Worm (Caenorhabditis elegans) whole organism, L1 larva: Measurements from ENCODE around the gene ccch-1.
A peak's percentile ranks its signal among the peaks of the same experiment; 100 is the strongest.

ENCODE experiments used
- C34B4.2 ChIP-seq: sonication (generic microtip); optimal IDR thresholded peaks from 2 replicates; lab custom pipeline; 2017; ENCODE audit warnings: mild to moderate bottlenecking, missing genetic modification characterization, missing compliant biosample characterization
- F16B12.6 ChIP-seq: fragments of 150-350 bp; optimal IDR thresholded peaks from 2 replicates; lab custom pipeline; 2014; ENCODE audit warnings: missing biosample characterization, missing genetic modification characterization
- Y116A8C.19 ChIP-seq: sonication (generic microtip); optimal IDR thresholded peaks from 2 replicates; lab custom pipeline; 2016; ENCODE audit warnings: missing compliant biosample characterization, missing genetic modification characterization, borderline replicate concordance
- aha-1 ChIP-seq: fragments of 150-350 bp; optimal IDR thresholded peaks from 2 replicates; lab custom pipeline; 2014; ENCODE audit warnings: missing biosample characterization, missing genetic modification characterization
- aly-2 ChIP-seq: fragments of 150-350 bp; optimal IDR thresholded peaks from 2 replicates; lab custom pipeline; 2014; ENCODE audit warnings: missing biosample characterization, missing genetic modification characterization
- ceh-8 ChIP-seq: fragments of 200-800 bp; sonication (Bioruptor generic); optimal IDR thresholded peaks from 2 replicates; lab custom pipeline; 2018; ENCODE audit warnings: mild to moderate bottlenecking, missing genetic modification characterization, moderate library complexity, missing compliant biosample characterization
- ceh-82 ChIP-seq, 3 experiments: fragments of 150-350 bp in 1 of 3; sonication (generic microtip) in 2 of 3; optimal IDR thresholded peaks; 2 replicates each; lab custom pipeline; 2014 to 2017; ENCODE audit warnings: missing biosample characterization in 3 of 3, missing genetic modification characterization in 3 of 3
- dpl-1 ChIP-seq, 3 experiments: fragments of 150-350 bp in 2 of 3; sonication (generic microtip) in 1 of 3; optimal IDR thresholded peaks; 2 replicates each; lab custom pipeline; 2014 to 2017; ENCODE audit warnings: missing biosample characterization in 3 of 3, missing genetic modification characterization in 3 of 3, missing genetic modification reagents in 3 of 3
- dsc-1 ChIP-seq: sonication (generic microtip); optimal IDR thresholded peaks from 2 replicates; lab custom pipeline; 2016; ENCODE audit warnings: mild to moderate bottlenecking, missing genetic modification characterization, missing compliant biosample characterization
- efl-1 ChIP-seq, 4 experiments: fragments of 150-350 bp; optimal IDR thresholded peaks in 3 of 4; peaks in 1 of 4; 1 replicate in 1 of 4; 2 replicates in 3 of 4; lab custom pipeline; 2014; ENCODE audit warnings: missing biosample characterization in 2 of 4, missing genetic modification characterization in 2 of 4, missing genetic modification reagents in 2 of 4
- efl-3 ChIP-seq: fragments of 200-800 bp; sonication (Bioruptor generic); optimal IDR thresholded peaks from 2 replicates; lab custom pipeline; 2018; ENCODE audit warnings: mild to moderate bottlenecking, missing genetic modification characterization, missing compliant biosample characterization
- egl-13 ChIP-seq: sonication (generic microtip); optimal IDR thresholded peaks from 2 replicates; lab custom pipeline; 2016; ENCODE audit warnings: missing genotype, missing genetic modification reagents, missing genetic modification characterization, missing compliant biosample characterization
- egl-27 ChIP-seq, 2 experiments: fragments of 150-350 bp in 1 of 2; sonication (generic microtip); optimal IDR thresholded peaks; 3 replicates each; lab custom pipeline; 2017 to 2018; ENCODE audit warnings: missing biosample characterization in 2 of 2, missing genetic modification characterization in 2 of 2, missing genetic modification reagents in 2 of 2
- fkh-4 ChIP-seq: sonication (generic microtip); optimal IDR thresholded peaks from 2 replicates; lab custom pipeline; 2016; ENCODE audit warnings: missing compliant biosample characterization, missing genetic modification characterization, borderline replicate concordance
- hlh-4 ChIP-seq: sonication (generic microtip); optimal IDR thresholded peaks from 2 replicates; lab custom pipeline; 2016; ENCODE audit warnings: mild to moderate bottlenecking, missing genetic modification characterization, missing compliant biosample characterization
- lin-13 ChIP-seq: fragments of 150-350 bp; optimal IDR thresholded peaks from 2 replicates; lab custom pipeline; 2014; ENCODE audit warnings: missing biosample characterization, missing genetic modification reagents, missing genetic modification characterization
- lin-14 ChIP-seq: fragments of 200-800 bp; sonication (Bioruptor generic); optimal IDR thresholded peaks from 2 replicates; lab custom pipeline; 2018; ENCODE audit warnings: mild to moderate bottlenecking, missing genetic modification characterization, moderate library complexity, missing compliant biosample characterization
- lin-39 ChIP-seq: fragments of 150-350 bp; optimal IDR thresholded peaks from 2 replicates; lab custom pipeline; 2014; ENCODE audit warnings: missing biosample characterization, missing genetic modification reagents, missing genetic modification characterization
- lsy-2 ChIP-seq, 2 experiments: fragments of 150-350 bp; optimal IDR thresholded peaks; 2 replicates each; lab custom pipeline; 2014; ENCODE audit warnings: missing biosample characterization in 2 of 2, missing genetic modification characterization in 2 of 2
- mef-2 ChIP-seq: fragments of 150-350 bp; optimal IDR thresholded peaks from 2 replicates; lab custom pipeline; 2014; ENCODE audit warnings: missing biosample characterization, missing genetic modification characterization
- mep-1 ChIP-seq: fragments of 150-350 bp; optimal IDR thresholded peaks from 2 replicates; lab custom pipeline; 2014; ENCODE audit warnings: missing biosample characterization, missing genetic modification characterization
- nhr-19 ChIP-seq: fragments of 200-800 bp; sonication (Bioruptor generic); conservative IDR thresholded peaks from 2 replicates; pipeline ENCODE4 v1.3.6; 2022; ENCODE audit warnings: missing genetic modification characterization, missing compliant biosample characterization
- nhr-20 ChIP-seq: sonication (generic microtip); optimal IDR thresholded peaks from 2 replicates; lab custom pipeline; 2016; ENCODE audit warnings: mild to moderate bottlenecking, missing genetic modification characterization, missing compliant biosample characterization
- nhr-237 ChIP-seq: fragments of 150-350 bp; optimal IDR thresholded peaks from 2 replicates; lab custom pipeline; 2014; ENCODE audit warnings: missing biosample characterization, missing genetic modification characterization
- nhr-76 ChIP-seq: sonication (generic microtip); optimal IDR thresholded peaks from 2 replicates; lab custom pipeline; 2017; ENCODE audit warnings: missing biosample characterization, missing genetic modification characterization
- nhr-85 ChIP-seq: sonication (generic microtip); peaks from one replicate; lab custom pipeline; 2016; ENCODE audit warnings: missing genetic modification characterization, inconsistent platforms, missing compliant biosample characterization
- nhr-90 ChIP-seq: sonication (generic microtip); optimal IDR thresholded peaks from 2 replicates; lab custom pipeline; 2016; ENCODE audit warnings: mild to moderate bottlenecking, missing genetic modification characterization, missing compliant biosample characterization; ENCODE audit not compliant: poor library complexity
- pag-3 ChIP-seq: sonication (generic microtip); optimal IDR thresholded peaks from 2 replicates; lab custom pipeline; 2017; ENCODE audit warnings: missing genetic modification characterization, mild to moderate bottlenecking, missing compliant biosample characterization, antibody characterized with exemption, borderline replicate concordance; ENCODE audit not compliant: insufficient read depth
- rnt-1 ChIP-seq: sonication (generic microtip); optimal IDR thresholded peaks from 2 replicates; lab custom pipeline; 2016; ENCODE audit warnings: mild to moderate bottlenecking, missing genetic modification characterization, moderate library complexity, missing compliant biosample characterization
- skn-1 ChIP-seq: fragments of 150-350 bp; optimal IDR thresholded peaks from 2 replicates; lab custom pipeline; 2014; ENCODE audit warnings: missing biosample characterization, missing genetic modification characterization
- snu-23 ChIP-seq: sonication (generic microtip); optimal IDR thresholded peaks from 2 replicates; lab custom pipeline; 2016; ENCODE audit warnings: missing genetic modification characterization, missing compliant biosample characterization
- sptf-1 ChIP-seq: fragments of 150-350 bp; optimal IDR thresholded peaks from 2 replicates; lab custom pipeline; 2014; ENCODE audit warnings: missing biosample characterization, missing genetic modification characterization
- swsn-7 ChIP-seq: sonication (generic microtip); optimal IDR thresholded peaks from 2 replicates; lab custom pipeline; 2016; ENCODE audit warnings: missing genetic modification characterization, missing compliant biosample characterization
- tbx-2 ChIP-seq: sonication (generic microtip); optimal IDR thresholded peaks from 2 replicates; lab custom pipeline; 2016; ENCODE audit warnings: missing genetic modification characterization, missing compliant biosample characterization
- unc-130 ChIP-seq: fragments of 150-350 bp; optimal IDR thresholded peaks from 2 replicates; lab custom pipeline; 2017; ENCODE audit warnings: missing biosample characterization, missing genetic modification characterization, inconsistent platforms
- unc-30 ChIP-seq: sonication (generic microtip); optimal IDR thresholded peaks from 2 replicates; lab custom pipeline; 2017; ENCODE audit warnings: missing biosample characterization, missing genetic modification characterization
- vab-15 ChIP-seq: sonication (generic microtip); optimal IDR thresholded peaks from 2 replicates; lab custom pipeline; 2017; ENCODE audit warnings: missing genotype, mild to moderate bottlenecking, missing genetic modification characterization, missing compliant biosample characterization
- zip-4 ChIP-seq: fragments of 200-800 bp; sonication (Bioruptor generic); optimal IDR thresholded peaks from 2 replicates; lab custom pipeline; 2018; ENCODE audit warnings: mild to moderate bottlenecking, missing genetic modification characterization, moderate library complexity, missing compliant biosample characterization

Gene ccch-1

DNA sequence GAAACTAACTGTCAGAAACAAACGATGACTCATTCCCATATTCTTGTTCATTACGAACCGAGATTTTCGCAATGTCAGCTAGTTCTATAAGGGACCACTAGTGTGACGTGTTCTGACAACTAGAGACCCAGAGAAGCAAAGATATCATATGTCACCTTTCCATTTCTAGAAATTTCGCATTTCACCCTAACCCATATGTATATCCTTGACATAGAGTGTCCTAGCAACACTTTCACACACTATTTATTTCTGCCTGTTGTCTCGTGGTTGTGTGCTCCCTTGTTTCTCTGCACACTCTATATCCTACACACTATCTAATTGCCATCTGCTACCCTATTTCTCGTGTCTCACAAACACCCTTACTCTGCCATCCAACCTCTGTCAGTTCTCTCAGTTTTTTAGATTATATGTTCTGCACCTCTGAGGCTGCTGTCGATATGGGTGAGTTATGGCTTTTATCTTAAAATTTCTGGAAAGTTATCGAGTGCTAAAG is 21.3 kb downstream of the ccch-1 start, which contains the start of the genes F38B7.17 and F38B7.3 (continued):
- peak; percentile 79 for TF ChIP-seq snu-23 (GFP tag; lab: Kevin White, UChicago)
- TF ChIP-seq nhr-85 = peak; percentile 73
- TF ChIP-seq, all 84 proteins: peak for 36

DNA sequence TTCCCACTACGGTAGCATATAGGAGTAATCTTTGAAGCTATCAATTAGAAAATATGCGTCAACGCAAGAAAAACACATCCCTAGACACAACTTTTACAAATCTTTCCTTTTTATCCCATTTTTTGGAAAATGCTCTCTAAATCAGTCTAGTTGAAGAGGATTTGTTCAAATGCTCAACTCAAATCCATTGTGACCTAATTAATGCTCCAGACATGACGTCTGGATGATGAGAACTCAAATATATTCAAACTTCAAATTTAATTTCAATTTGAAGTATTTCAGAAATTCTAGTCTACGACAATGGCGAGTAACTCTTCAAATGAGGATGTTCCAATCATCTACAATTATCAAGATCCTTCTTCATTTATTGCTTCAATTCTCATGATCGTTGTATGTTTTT is 24.7 kb downstream of the ccch-1 start, which contains the start of gene srx-85:
srx-85 (plus strand) TSS at position 301 of the 400 bp plus-strand sequence.
- no peak for TF ChIP-seq egl-27 (tag; optimal IDR thresholded peaks at IDR 0.05; lab: Kevin White, UChicago)
- TF ChIP-seq F16B12.6 = no peak
- no peak for TF ChIP-seq nhr-237 (tag; lab: Kevin White, UChicago)
- TF ChIP-seq tbx-2 = no peak
- no peak for TF ChIP-seq fkh-4
- TF ChIP-seq mep-1 (tag; lab: Kevin White, UChicago) = no peak
- TF ChIP-seq unc-30 = no peak
- TF ChIP-seq nhr-76 = no peak
- no peak for TF ChIP-seq lin-39
- no peak for TF ChIP-seq C34B4.2 (tag; lab: Kevin White, UChicago)

DNA sequence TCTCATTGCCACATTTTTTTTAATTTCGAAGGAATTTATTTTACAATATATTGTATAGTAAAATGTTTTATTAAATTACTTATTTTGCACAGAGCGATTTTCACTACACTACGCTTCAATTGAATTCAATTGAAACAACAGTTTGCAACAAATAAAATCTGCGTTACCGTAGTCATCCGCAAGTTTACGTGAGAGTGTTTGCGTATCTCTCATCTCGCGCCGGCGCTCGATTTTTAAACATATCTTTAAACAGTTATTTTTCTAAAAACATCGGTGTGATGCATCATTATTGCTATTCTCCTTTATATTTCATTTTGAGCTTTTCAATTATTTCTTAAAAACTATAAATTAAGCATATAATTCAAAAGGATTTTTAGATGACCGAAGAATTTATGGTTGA is 26.6 kb downstream of the ccch-1 start, which contains the start of gene duo-1:
duo-1 (plus strand) TSS at position 371 of the 400 bp plus-strand sequence.
- TF ChIP-seq tbx-2 = no peak
- no peak for TF ChIP-seq nhr-90 (tag; lab: Kevin White, UChicago)
- TF ChIP-seq efl-3 (GFP tag; lab: Kevin White, UChicago) = no peak
- TF ChIP-seq nhr-237 (tag; lab: Kevin White, UChicago) = no peak
- TF ChIP-seq efl-1 (optimal IDR thresholded peaks at IDR 0.05; lab: Kevin White, UChicago) = peak in 1 of 2 experiments; percentile 57
- TF ChIP-seq efl-1 (GFP tag; optimal IDR thresholded peaks at IDR 0.05 in 1 of 2; lab: Kevin White, UChicago) = no peak
- no peak for TF ChIP-seq mef-2 (tag; lab: Kevin White, UChicago)
- peak in 1 of 3 experiments; percentile 5 for TF ChIP-seq dpl-1 (GFP tag; optimal IDR thresholded peaks at IDR 0.05; lab: Kevin White, UChicago)
- TF ChIP-seq F16B12.6 = peak; percentile 23

- TF ChIP-seq ceh-82 (tag; optimal IDR thresholded peaks at IDR 0.05; lab: Kevin White, UChicago) (no peak), dsc-1 (tag; lab: Kevin White, UChicago) (no peak), swsn-7 (tag; lab: Kevin White, UChicago) (no peak), efl-1 (optimal IDR thresholded peaks at IDR 0.05; lab: Kevin White, UChicago) (no peak), efl-1 (GFP tag; optimal IDR thresholded peaks at IDR 0.05 in 1 of 2; lab: Kevin White, UChicago) (no peak), zip-4 (GFP tag; lab: Kevin White, UChicago) (no peak), aly-2 (tag; lab: Kevin White, UChicago) (no peak), egl-13 (no peak), lin-39 (no peak), vab-15 (tag; lab: Kevin White, UChicago) (no peak), rnt-1 (tag; lab: Kevin White, UChicago) (no peak), nhr-90 (tag; lab: Kevin White, UChicago) (no peak), nhr-20 (tag; lab: Kevin White, UChicago) (no peak), nhr-19 (GFP tag; lab: Robert Waterston, UW) (no peak)
- TF ChIP-seq, all 84 proteins: peak for 0
Measured at ce11 chrV:11562643-11563042, 35.0 kb downstream of the ccch-1 start, which contains the start of gene srx-86. srx-86 (plus strand) TSS chrV:11562943.

DNA sequence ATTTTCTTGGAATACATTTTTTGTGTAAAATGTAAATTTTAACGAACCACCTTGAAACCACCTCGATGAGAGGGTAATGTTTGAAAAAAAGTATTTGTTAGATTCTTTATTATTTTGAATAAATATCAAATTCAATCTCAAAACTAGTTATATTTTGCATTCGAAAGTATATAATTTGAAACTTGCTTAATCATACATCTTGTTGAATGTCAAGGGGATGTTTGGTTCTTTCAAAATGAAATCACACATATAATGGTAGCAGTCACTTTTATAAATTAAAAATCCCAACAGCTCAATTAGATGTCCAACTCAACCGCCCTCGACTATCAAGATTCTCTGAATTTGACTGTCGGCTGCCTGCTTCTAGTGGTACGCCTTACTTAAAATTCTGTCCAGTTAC is 36.9 kb downstream of the ccch-1 start, which contains the start of gene srx-87:
srx-87 (plus strand) TSS at position 301 of the 400 bp plus-strand sequence.
- TF ChIP-seq aha-1 (no peak), efl-1 (optimal IDR thresholded peaks at IDR 0.05; lab: Kevin White, UChicago) (no peak), efl-1 (GFP tag; optimal IDR thresholded peaks at IDR 0.05 in 1 of 2; lab: Kevin White, UChicago) (peak in 1 of 2 experiments; percentile 17)

- no peak for TF ChIP-seq Y116A8C.19 (tag; lab: Kevin White, UChicago)
- TF ChIP-seq mep-1 (tag; lab: Kevin White, UChicago) = peak; percentile 13
- no peak for TF ChIP-seq unc-30
- no peak for TF ChIP-seq hlh-4 (tag; lab: Kevin White, UChicago)
- TF ChIP-seq pag-3 (tag; lab: Kevin White, UChicago) = no peak
- TF ChIP-seq unc-130 (tag; lab: Kevin White, UChicago) = no peak
- TF ChIP-seq lin-14 (GFP tag; lab: Kevin White, UChicago) = peak; percentile 61
- no peak for TF ChIP-seq egl-27 (tag; optimal IDR thresholded peaks at IDR 0.05; lab: Kevin White, UChicago)
- TF ChIP-seq swsn-7 (tag; lab: Kevin White, UChicago) = no peak
- TF ChIP-seq snu-23 (GFP tag; lab: Kevin White, UChicago) = peak; percentile 50
- TF ChIP-seq lsy-2 (tag; optimal IDR thresholded peaks at IDR 0.05; lab: Kevin White, UChicago) = no peak
- TF ChIP-seq dsc-1 (tag; lab: Kevin White, UChicago) = peak; percentile 73
- TF ChIP-seq ceh-8 (GFP tag; lab: Kevin White, UChicago) = no peak
- TF ChIP-seq egl-13 = no peak
- TF ChIP-seq dpl-1 (GFP tag; optimal IDR thresholded peaks at IDR 0.05; lab: Kevin White, UChicago) = peak in 2 of 3 experiments; percentile 6 to 14
- peak; percentile 76 for TF ChIP-seq skn-1
- no peak for TF ChIP-seq lin-13
- no peak for TF ChIP-seq sptf-1 (tag; lab: Kevin White, UChicago)
- peak; percentile 51 for TF ChIP-seq nhr-20 (tag; lab: Kevin White, UChicago)
- peak; percentile 76 for TF ChIP-seq nhr-85
Measured at ce11 chrV:11570169-11570651, 42.6 kb downstream of the ccch-1 start, which contains the start of the genes nhr-101 and pms-2. nhr-101 (plus strand) TSS chrV:11570476. pms-2 (minus strand) TSS chrV:11570601.
